Fruit fly (Drosophila melanogaster) whole organism, embryonic: ENCODE data around the gene CG43980.
A peak's percentile ranks its signal among the peaks of the same experiment; 100 is the strongest.

Source experiments
- Antp ChIP-seq: fragments of 200-800 bp; sonication (Bioruptor generic); optimal IDR thresholded peaks from 3 replicates; lab custom pipeline; 2016; ENCODE audit warnings: missing biosample characterization, missing genetic modification characterization
- Atf-2 ChIP-seq: fragments of 200-800 bp; sonication (Bioruptor generic); optimal IDR thresholded peaks from 2 replicates; lab custom pipeline; 2016; ENCODE audit warnings: missing biosample characterization, missing genetic modification characterization
- Atf3 ChIP-seq: fragments of 200-800 bp; sonication (Bioruptor generic); optimal IDR thresholded peaks from 3 replicates; lab custom pipeline; 2016; ENCODE audit warnings: missing biosample characterization, missing genetic modification characterization
- C15 ChIP-seq: fragments of 200-800 bp; sonication (Bioruptor generic); IDR thresholded peaks from 3 replicates; pipeline ENCODE4 v1.3.6; 2022; ENCODE audit warnings: missing biosample characterization, missing genetic modification characterization
- CG10366 ChIP-seq: fragments of 200-800 bp; sonication (Bioruptor generic); IDR thresholded peaks from 2 replicates; pipeline ENCODE4 v1.3.6; 2022; ENCODE audit warnings: missing biosample characterization, missing genetic modification characterization
- CG10979 ChIP-seq: fragments of 200-800 bp; sonication (Bioruptor generic); optimal IDR thresholded peaks from 2 replicates; lab custom pipeline; 2018; ENCODE audit warnings: missing biosample characterization, mild to moderate bottlenecking, missing genetic modification characterization, moderate library complexity
- CG12071 ChIP-seq: fragments of 200-800 bp; sonication (Bioruptor generic); optimal IDR thresholded peaks from 3 replicates; lab custom pipeline; 2018; ENCODE audit warnings: missing biosample characterization, mild to moderate bottlenecking, missing genetic modification characterization
- CG12219 ChIP-seq: fragments of 200-800 bp; sonication (Bioruptor generic); optimal IDR thresholded peaks from 3 replicates; lab custom pipeline; 2018; ENCODE audit warnings: missing biosample characterization, mild to moderate bottlenecking, missing genetic modification characterization
- CG13424 ChIP-seq: fragments of 200-800 bp; sonication (Bioruptor generic); optimal IDR thresholded peaks from 2 replicates; lab custom pipeline; 2019; ENCODE audit warnings: missing biosample characterization, mild to moderate bottlenecking, missing genetic modification characterization, moderate library complexity
- CG13624 ChIP-seq: fragments of 200-800 bp; sonication (Bioruptor generic); optimal IDR thresholded peaks from 2 replicates; lab custom pipeline; 2016; ENCODE audit warnings: missing biosample characterization, missing genetic modification characterization
- CG13894 ChIP-seq: fragments of 200-800 bp; sonication (Bioruptor generic); optimal IDR thresholded peaks from 3 replicates; lab custom pipeline; 2018; ENCODE audit warnings: missing biosample characterization, mild to moderate bottlenecking, missing genetic modification characterization, moderate library complexity
- CG15269 ChIP-seq: fragments of 200-800 bp; sonication (Bioruptor generic); optimal IDR thresholded peaks from 2 replicates; lab custom pipeline; 2018; ENCODE audit warnings: missing biosample characterization, mild to moderate bottlenecking, missing genetic modification characterization, moderate library complexity
- CG1647 ChIP-seq: fragments of 200-800 bp; sonication (Bioruptor generic); optimal IDR thresholded peaks from 3 replicates; lab custom pipeline; 2016; ENCODE audit warnings: missing biosample characterization, missing genetic modification characterization
- CG16815 ChIP-seq: fragments of 200-800 bp; sonication (Bioruptor generic); optimal IDR thresholded peaks from 3 replicates; lab custom pipeline; 2017; ENCODE audit warnings: missing biosample characterization, mild to moderate bottlenecking, missing genetic modification characterization
- CG17612 ChIP-seq: fragments of 200-800 bp; sonication (Bioruptor generic); IDR thresholded peaks from 2 replicates; pipeline ENCODE4 v1.3.6; 2022; ENCODE audit warnings: missing biosample characterization, missing genetic modification characterization
- CG17829 ChIP-seq: fragments of 200-800 bp; optimal IDR thresholded peaks from 2 replicates; lab custom pipeline; 2019; ENCODE audit warnings: missing biosample characterization, mild to moderate bottlenecking, missing genetic modification characterization, moderate library complexity
- CG1792 ChIP-seq: fragments of 200-800 bp; sonication (Bioruptor generic); optimal IDR thresholded peaks from 2 replicates; lab custom pipeline; 2016; ENCODE audit warnings: missing biosample characterization, missing genetic modification characterization
- CG30431 ChIP-seq: fragments of 200-800 bp; sonication (Bioruptor generic); optimal IDR thresholded peaks from 2 replicates; lab custom pipeline; 2017; ENCODE audit warnings: missing biosample characterization, missing genetic modification characterization
- CG31441 ChIP-seq: fragments of 200-800 bp; sonication (Bioruptor generic); IDR thresholded peaks from 2 replicates; pipeline ENCODE4 v1.3.6; 2022; ENCODE audit warnings: missing biosample characterization, missing genetic modification characterization
- CG3163 ChIP-seq: fragments of 200-800 bp; sonication (Bioruptor generic); optimal IDR thresholded peaks from 3 replicates; lab custom pipeline; 2016; ENCODE audit warnings: missing biosample characterization, missing genetic modification characterization
- CG3407 ChIP-seq: fragments of 200-800 bp; sonication (Bioruptor generic); optimal IDR thresholded peaks from 2 replicates; lab custom pipeline; 2018; ENCODE audit warnings: missing biosample characterization, mild to moderate bottlenecking, missing genetic modification characterization
- CG3838 ChIP-seq: fragments of 200-800 bp; sonication (Bioruptor generic); optimal IDR thresholded peaks from 3 replicates; lab custom pipeline; 2016; ENCODE audit warnings: missing biosample characterization, missing genetic modification characterization
- CG4360 ChIP-seq: fragments of 200-800 bp; sonication (Bioruptor generic); IDR thresholded peaks from 2 replicates; pipeline ENCODE4 v1.3.6; 2022; ENCODE audit warnings: missing biosample characterization, missing genetic modification characterization
- CG6272 ChIP-seq: fragments of 200-800 bp; sonication (Bioruptor generic); IDR thresholded peaks from 2 replicates; pipeline ENCODE4 v1.3.6; 2022; ENCODE audit warnings: missing biosample characterization, missing genetic modification characterization
- CG8924 ChIP-seq: fragments of 200-800 bp; optimal IDR thresholded peaks from 3 replicates; lab custom pipeline; 2019; ENCODE audit warnings: missing biosample characterization, mild to moderate bottlenecking, missing genetic modification characterization, moderate library complexity
- CG9876 ChIP-seq: fragments of 200-800 bp; sonication (Bioruptor generic); optimal IDR thresholded peaks from 2 replicates; lab custom pipeline; 2016; ENCODE audit warnings: missing biosample characterization, missing genetic modification characterization
- Deaf1 ChIP-seq: fragments of 200-800 bp; optimal IDR thresholded peaks from 3 replicates; lab custom pipeline; 2019; ENCODE audit warnings: missing biosample characterization, mild to moderate bottlenecking, missing genetic modification characterization, moderate library complexity
- Doc3 ChIP-seq: fragments of 200-800 bp; sonication (Bioruptor generic); IDR thresholded peaks from 3 replicates; pipeline ENCODE4 v1.3.6; 2022; ENCODE audit warnings: missing biosample characterization, missing genetic modification characterization; ENCODE audit not compliant: partially characterized antibody
- Drgx ChIP-seq: fragments of 200-800 bp; sonication (Bioruptor generic); IDR thresholded peaks from 2 replicates; pipeline ENCODE4 v1.3.6; 2022; ENCODE audit warnings: missing biosample characterization, missing genetic modification characterization
- HLH54F ChIP-seq: fragments of 200-800 bp; sonication (Bioruptor generic); optimal IDR thresholded peaks from 3 replicates; lab custom pipeline; 2016; ENCODE audit warnings: missing biosample characterization, missing genetic modification characterization
- Hmx ChIP-seq: fragments of 200-800 bp; sonication (Bioruptor generic); optimal IDR thresholded peaks from 2 replicates; lab custom pipeline; 2016; ENCODE audit warnings: missing biosample characterization, missing genetic modification characterization
- Mes4 ChIP-seq: fragments of 200-800 bp; sonication (Bioruptor generic); optimal IDR thresholded peaks from 2 replicates; lab custom pipeline; 2016; ENCODE audit warnings: missing biosample characterization, missing genetic modification characterization
- Oli ChIP-seq: fragments of 200-800 bp; sonication (Bioruptor generic); optimal IDR thresholded peaks from 2 replicates; lab custom pipeline; 2018; ENCODE audit warnings: missing biosample characterization, mild to moderate bottlenecking, missing genetic modification characterization, moderate library complexity
- Rfx ChIP-seq: fragments of 200-800 bp; sonication (Bioruptor generic); IDR thresholded peaks from 2 replicates; pipeline ENCODE4 v1.3.6; 2022; ENCODE audit warnings: missing biosample characterization, missing genetic modification characterization
- Ssrp ChIP-seq: fragments of 200-800 bp; sonication (Bioruptor generic); optimal IDR thresholded peaks from 2 replicates; lab custom pipeline; 2018; ENCODE audit warnings: missing biosample characterization, mild to moderate bottlenecking, missing genetic modification characterization, moderate library complexity
- dmrt99B ChIP-seq: fragments of 200-800 bp; sonication (Bioruptor generic); optimal IDR thresholded peaks from 2 replicates; lab custom pipeline; 2018; ENCODE audit warnings: missing biosample characterization, mild to moderate bottlenecking, missing genetic modification characterization, moderate library complexity
- dpn ChIP-seq, 2 experiments: fragments of 200-800 bp; sonication (Bioruptor generic); optimal IDR thresholded peaks; 3 replicates each; lab custom pipeline; 2016; ENCODE audit warnings: missing biosample characterization in 2 of 2, missing genetic modification characterization in 2 of 2
- dysf ChIP-seq: fragments of 200-800 bp; sonication (Bioruptor generic); IDR thresholded peaks from 3 replicates; pipeline ENCODE4 v1.3.6; 2022; ENCODE audit warnings: missing biosample characterization, missing genetic modification characterization
- emc ChIP-seq: fragments of 200-800 bp; sonication (Bioruptor generic); optimal IDR thresholded peaks from 2 replicates; lab custom pipeline; 2016; ENCODE audit warnings: missing biosample characterization, missing genetic modification characterization
- fd64A ChIP-seq: fragments of 200-800 bp; sonication (Bioruptor generic); optimal IDR thresholded peaks from 3 replicates; lab custom pipeline; 2018; ENCODE audit warnings: missing biosample characterization, mild to moderate bottlenecking, missing genetic modification characterization
- ind ChIP-seq: fragments of 200-800 bp; sonication (Bioruptor generic); optimal IDR thresholded peaks from 3 replicates; lab custom pipeline; 2016; ENCODE audit warnings: missing biosample characterization, missing genetic modification characterization
- kni ChIP-seq: fragments of 200-800 bp; sonication (Bioruptor generic); optimal IDR thresholded peaks from 3 replicates; lab custom pipeline; 2017; ENCODE audit warnings: mild to moderate bottlenecking, missing biosample characterization, missing genetic modification reagents, missing genetic modification characterization
- nerfin-1 ChIP-seq: fragments of 200-800 bp; sonication (Bioruptor generic); optimal IDR thresholded peaks from 3 replicates; lab custom pipeline; 2019; ENCODE audit warnings: missing biosample characterization, mild to moderate bottlenecking, missing genetic modification characterization, moderate library complexity
- pho ChIP-seq: fragments of 200-800 bp; sonication (Bioruptor generic); optimal IDR thresholded peaks from 2 replicates; lab custom pipeline; 2016; ENCODE audit warnings: missing biosample characterization, missing genetic modification characterization
- ranshi ChIP-seq: fragments of 200-800 bp; sonication (Bioruptor generic); IDR thresholded peaks from 2 replicates; pipeline ENCODE4 v1.3.6; 2022; ENCODE audit warnings: missing biosample characterization, missing genetic modification characterization
- row ChIP-seq: fragments of 200-800 bp; sonication (Bioruptor generic); IDR thresholded peaks from 3 replicates; pipeline ENCODE4 v1.3.6; 2022; ENCODE audit warnings: missing biosample characterization, missing genetic modification characterization
- shn ChIP-seq: fragments of 200-800 bp; sonication (Bioruptor generic); optimal IDR thresholded peaks from 3 replicates; lab custom pipeline; 2016; ENCODE audit warnings: missing biosample characterization, missing genetic modification characterization
- tgo ChIP-seq: fragments of 200-800 bp; sonication (Bioruptor generic); IDR thresholded peaks from 3 replicates; pipeline ENCODE4 v1.3.6; 2022; ENCODE audit warnings: missing biosample characterization, missing genetic modification characterization
- tup ChIP-seq: fragments of 200-800 bp; sonication (Bioruptor generic); optimal IDR thresholded peaks from 2 replicates; lab custom pipeline; 2016; ENCODE audit warnings: missing biosample characterization, mild to moderate bottlenecking, missing genetic modification characterization, moderate library complexity
- usp ChIP-seq: fragments of >200 bp; optimal IDR thresholded peaks from 2 replicates; lab custom pipeline; 2017; ENCODE audit warnings: missing biosample characterization, missing genetic modification characterization
- wdn ChIP-seq: fragments of 200-800 bp; sonication (Bioruptor generic); IDR thresholded peaks from 2 replicates; pipeline ENCODE4 v1.3.6; 2022; ENCODE audit warnings: missing biosample characterization, missing genetic modification characterization
- zen ChIP-seq: fragments of 200-800 bp; sonication (Bioruptor generic); optimal IDR thresholded peaks from 3 replicates; lab custom pipeline; 2018; ENCODE audit warnings: missing biosample characterization, mild to moderate bottlenecking, missing genetic modification characterization, moderate library complexity

Gene CG43980

DNA sequence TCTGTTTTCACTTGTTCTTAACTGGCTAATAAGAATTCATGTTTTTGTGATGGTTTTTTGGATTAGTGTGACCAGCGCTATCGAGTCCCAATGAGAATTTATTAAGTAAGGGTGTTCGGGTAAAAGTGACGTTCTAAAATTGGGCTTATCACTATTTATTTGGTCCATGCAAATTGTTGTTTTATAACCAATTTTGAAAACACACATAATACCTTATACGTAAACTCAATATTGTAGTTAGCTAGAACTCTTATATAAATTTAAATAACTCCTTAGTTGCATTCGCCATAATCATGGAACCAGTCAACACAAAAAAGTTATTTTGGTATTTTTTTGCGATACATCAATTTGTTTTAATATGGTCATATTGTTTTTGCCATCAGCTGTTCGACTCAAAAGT lies 34.9 kb downstream of the CG43980 start, which contains the start of the genes Als2 and CG11248 (continued):
- TF ChIP-seq nerfin-1 (tag; lab: Kevin White, UChicago) = peak; percentile 68
- TF ChIP-seq dysf = peak; percentile 76
- TF ChIP-seq CG10979 = peak; percentile 69
- TF ChIP-seq ranshi (GFP tag; lab: Robert Waterston, UW) = peak; percentile 67; the same call in 1 of the 2 replicates
- TF ChIP-seq emc (GFP tag; lab: Kevin White, UChicago) = peak; percentile 32
- peak; percentile 38 for TF ChIP-seq CG1647 (GFP tag; lab: Kevin White, UChicago)
- no peak for TF ChIP-seq tup (GFP tag; lab: Kevin White, UChicago)
- TF ChIP-seq CG12219 = peak; percentile 25
- peak; percentile 66 for TF ChIP-seq tgo (GFP tag; lab: Robert Waterston, UW)
- peak; percentile 80 for TF ChIP-seq Ssrp (tag; lab: Kevin White, UChicago)
- TF ChIP-seq CG3838 (GFP tag; lab: Kevin White, UChicago) = peak; percentile 20
- peak; percentile 70 for TF ChIP-seq shn (GFP tag; lab: Kevin White, UChicago)
- no peak for TF ChIP-seq CG12071 (GFP tag; lab: Kevin White, UChicago)
- peak; percentile 68 for TF ChIP-seq CG10366
- peak; percentile 86 for TF ChIP-seq CG17829 (tag; lab: Kevin White, UChicago)
- TF ChIP-seq pho (GFP tag; lab: Kevin White, UChicago) = peak; percentile 53
- peak; percentile 30; the same call in 1 of the 2 replicates for TF ChIP-seq CG17612 (GFP tag; lab: Robert Waterston, UW)
- peak; percentile 33; the same call in 1 of the 2 replicates for TF ChIP-seq wdn (GFP tag; lab: Robert Waterston, UW)
- TF ChIP-seq Doc3 (GFP tag; lab: Robert Waterston, UW) = no peak
- TF ChIP-seq C15 (GFP tag; lab: Robert Waterston, UW) = peak; percentile 49; the same call in 1 of the 3 replicates
- no peak for TF ChIP-seq Drgx (GFP tag; lab: Robert Waterston, UW)
- TF ChIP-seq CG8924 = peak; percentile 91
- TF ChIP-seq CG6272 = peak; percentile 61; the same call in 1 of the 2 replicates
- peak; percentile 7 for TF ChIP-seq Mes4 (GFP tag; lab: Kevin White, UChicago)
- TF ChIP-seq dpn (GFP tag; optimal IDR thresholded peaks at IDR 0.05; lab: Kevin White, UChicago) = peak; percentile 69 to 77
- no peak for TF ChIP-seq Hmx
- TF ChIP-seq HLH54F (GFP tag; lab: Kevin White, UChicago) = peak; percentile 79
- TF ChIP-seq CG31441 (GFP tag; lab: Robert Waterston, UW) = peak; percentile 78
- peak; percentile 57 for TF ChIP-seq CG16815 (GFP tag; lab: Kevin White, UChicago)
- no peak for TF ChIP-seq CG4360 (GFP tag; lab: Robert Waterston, UW)
- peak; percentile 57 for TF ChIP-seq Atf3
- TF ChIP-seq CG3163 (GFP tag; lab: Kevin White, UChicago) = peak; percentile 17
- TF ChIP-seq Oli = peak; percentile 69
- TF ChIP-seq zen (tag; lab: Kevin White, UChicago) = peak; percentile 78
- peak; percentile 57 for TF ChIP-seq Antp (GFP tag; lab: Kevin White, UChicago)
- no peak for TF ChIP-seq CG15269 (tag; lab: Kevin White, UChicago)
- no peak for TF ChIP-seq CG13894
- no peak for TF ChIP-seq Deaf1 (tag; lab: Kevin White, UChicago)
- peak; percentile 66 for TF ChIP-seq Atf-2 (GFP tag; lab: Kevin White, UChicago)
- TF ChIP-seq CG1792 (GFP tag; lab: Kevin White, UChicago) = peak; percentile 26
- peak; percentile 69 for TF ChIP-seq CG13624 (GFP tag; lab: Kevin White, UChicago)
- peak; percentile 84 for TF ChIP-seq CG13424 (tag; lab: Kevin White, UChicago)
- peak; percentile 50 for TF ChIP-seq CG9876 (GFP tag; lab: Kevin White, UChicago)
- peak; percentile 79 for TF ChIP-seq ind
- peak; percentile 41 for TF ChIP-seq CG3407 (GFP tag; lab: Kevin White, UChicago)
- peak; percentile 50 for TF ChIP-seq CG30431 (GFP tag; lab: Kevin White, UChicago)
- TF ChIP-seq dmrt99B (tag; lab: Kevin White, UChicago) = no peak
- no peak for TF ChIP-seq kni
- no peak for TF ChIP-seq fd64A (GFP tag; lab: Kevin White, UChicago)
- TF ChIP-seq usp (GFP tag; lab: Kevin White, UChicago) = no peak
- TF ChIP-seq row = peak; percentile 91
- TF ChIP-seq Rfx (GFP tag; lab: Robert Waterston, UW) = peak; percentile 80
